Worm (Caenorhabditis elegans) whole organism, early embryonic: Measurements from ENCODE around the gene col-39.

Experiments
- B0310.2 ChIP-seq: sonication (generic microtip); optimal IDR thresholded peaks from 2 replicates; lab custom pipeline; 2016; ENCODE audit warnings: mild to moderate bottlenecking, missing genetic modification characterization, missing compliant biosample characterization
- F13C5.2 ChIP-seq: sonication (generic microtip); optimal IDR thresholded peaks from 2 replicates; lab custom pipeline; 2017; ENCODE audit warnings: mild to moderate bottlenecking, missing genetic modification characterization, inconsistent platforms, missing compliant biosample characterization
- aly-1 ChIP-seq: sonication (generic microtip); optimal IDR thresholded peaks from 2 replicates; lab custom pipeline; 2016; ENCODE audit warnings: missing genetic modification characterization, missing compliant biosample characterization
- ama-1 ChIP-seq: fragments of 150-350 bp; optimal IDR thresholded peaks from 2 replicates; lab custom pipeline; 2014
- ceh-13 ChIP-seq: fragments of 200-800 bp; sonication (Bioruptor generic); optimal IDR thresholded peaks from 2 replicates; lab custom pipeline; 2018; ENCODE audit warnings: mild to moderate bottlenecking, missing genetic modification characterization, missing compliant biosample characterization
- ceh-36 ChIP-seq: sonication (generic microtip); optimal IDR thresholded peaks from 2 replicates; lab custom pipeline; 2016; ENCODE audit warnings: missing genetic modification characterization, inconsistent platforms, missing compliant biosample characterization
- ets-7 ChIP-seq: sonication (generic microtip); optimal IDR thresholded peaks from 2 replicates; lab custom pipeline; 2016; ENCODE audit warnings: missing genotype, missing genetic modification characterization, missing compliant biosample characterization
- flt-1 ChIP-seq: fragments of 200-800 bp; sonication (Bioruptor generic); IDR thresholded peaks from 2 replicates; pipeline ENCODE4 v1.3.6; 2022; ENCODE audit warnings: missing genetic modification characterization, missing compliant biosample characterization
- hmbx-1 ChIP-seq: sonication (generic microtip); optimal IDR thresholded peaks from 2 replicates; lab custom pipeline; 2016; ENCODE audit warnings: mild to moderate bottlenecking, missing genetic modification characterization, missing compliant biosample characterization
- hmg-4 ChIP-seq: fragments of 200-800 bp; sonication (Bioruptor generic); optimal IDR thresholded peaks from 2 replicates; lab custom pipeline; 2018; ENCODE audit warnings: mild to moderate bottlenecking, missing genetic modification characterization, missing compliant biosample characterization
- hnd-1 ChIP-seq: sonication (generic microtip); optimal IDR thresholded peaks from 2 replicates; lab custom pipeline; 2016; ENCODE audit warnings: missing genetic modification characterization, missing compliant biosample characterization
- pes-1 ChIP-seq: fragments of 200-800 bp; sonication (Bioruptor generic); IDR thresholded peaks from 2 replicates; pipeline ENCODE4 v1.3.6; 2022; ENCODE audit warnings: missing genetic modification reagents, missing genetic modification characterization, missing compliant biosample characterization
- scrt-1 ChIP-seq: fragments of 200-800 bp; sonication (Bioruptor generic); IDR thresholded peaks from 2 replicates; pipeline ENCODE4 v1.3.6; 2022; ENCODE audit warnings: missing genetic modification characterization, missing compliant biosample characterization
- sea-1 ChIP-seq: fragments of 200-800 bp; sonication (Bioruptor generic); conservative IDR thresholded peaks from 2 replicates; pipeline ENCODE4 v1.3.6; 2022; ENCODE audit warnings: missing genetic modification characterization, missing compliant biosample characterization
- tbx-11 ChIP-seq: fragments of 200-800 bp; sonication (Bioruptor generic); IDR thresholded peaks from 2 replicates; pipeline ENCODE4 v1.3.6; 2022; ENCODE audit warnings: missing genetic modification characterization, missing compliant biosample characterization
- tbx-37 ChIP-seq: fragments of 200-800 bp; sonication (Bioruptor generic); conservative IDR thresholded peaks from 2 replicates; pipeline ENCODE4 v1.3.6; 2022; ENCODE audit warnings: missing genetic modification reagents, missing genetic modification characterization, missing compliant biosample characterization
- tra-4 ChIP-seq: sonication (generic microtip); optimal IDR thresholded peaks from 2 replicates; lab custom pipeline; 2017; ENCODE audit warnings: missing genetic modification characterization, missing compliant biosample characterization

col-39 gene

ce11 chrII:10706901-10707300 lies 2.2 kb downstream of the col-39 start, which contains the start of gene col-80:
col-80 (plus strand) TSS chrII:10707201.
- TF ChIP-seq tbx-11 (GFP tag; lab: Robert Waterston, UW): no peak
- TF ChIP-seq hnd-1 (tag; lab: Kevin White, UChicago): no peak
- TF ChIP-seq ama-1 (lab: Kevin White, UChicago): no peak
- no peak for TF ChIP-seq scrt-1
- TF ChIP-seq hmg-4 (GFP tag; lab: Kevin White, UChicago): no peak
- TF ChIP-seq sea-1 (GFP tag; lab: Robert Waterston, UW): no peak
- TF ChIP-seq tbx-37 (GFP tag; lab: Robert Waterston, UW): no peak
- TF ChIP-seq ceh-13 (GFP tag; lab: Kevin White, UChicago): no peak
- TF ChIP-seq B0310.2 (tag; lab: Kevin White, UChicago): no peak
- TF ChIP-seq flt-1 (GFP tag; lab: Robert Waterston, UW): no peak
- TF ChIP-seq tra-4: no peak
- TF ChIP-seq ets-7: no peak
- no peak for TF ChIP-seq pes-1 (GFP tag; lab: Robert Waterston, UW)
- no peak for TF ChIP-seq ceh-36 (tag; lab: Kevin White, UChicago)
- TF ChIP-seq F13C5.2 (tag; lab: Kevin White, UChicago): no peak
- no peak for TF ChIP-seq aly-1 (tag; lab: Kevin White, UChicago)

- TF ChIP-seq tbx-37 (GFP tag; lab: Robert Waterston, UW): no peak
- no peak for TF ChIP-seq ama-1 (lab: Kevin White, UChicago)
- TF ChIP-seq hmbx-1 (tag; lab: Kevin White, UChicago): no peak
- TF ChIP-seq F13C5.2 (tag; lab: Kevin White, UChicago): no peak
- no peak for TF ChIP-seq aly-1 (tag; lab: Kevin White, UChicago)
- no peak for TF ChIP-seq pes-1 (GFP tag; lab: Robert Waterston, UW)
- no peak for TF ChIP-seq ceh-13 (GFP tag; lab: Kevin White, UChicago)
- no peak for TF ChIP-seq tra-4
- no peak for TF ChIP-seq ets-7
- no peak for TF ChIP-seq tbx-11 (GFP tag; lab: Robert Waterston, UW)
- TF ChIP-seq ceh-36 (tag; lab: Kevin White, UChicago): no peak
- no peak for TF ChIP-seq sea-1 (GFP tag; lab: Robert Waterston, UW)
- no peak for TF ChIP-seq scrt-1
- TF ChIP-seq hmg-4 (GFP tag; lab: Kevin White, UChicago): no peak
Measured at ce11 chrII:10707439-10708096, 2.9 kb downstream of the col-39 start.

- no peak for TF ChIP-seq B0310.2 (tag; lab: Kevin White, UChicago)
- no peak for TF ChIP-seq hnd-1 (tag; lab: Kevin White, UChicago)
- no peak for TF ChIP-seq tbx-11 (GFP tag; lab: Robert Waterston, UW)
- TF ChIP-seq hmbx-1 (tag; lab: Kevin White, UChicago): no peak
- no peak for TF ChIP-seq ceh-13 (GFP tag; lab: Kevin White, UChicago)
- no peak for TF ChIP-seq sea-1 (GFP tag; lab: Robert Waterston, UW)
- no peak for TF ChIP-seq ceh-36 (tag; lab: Kevin White, UChicago)
- no peak for TF ChIP-seq pes-1 (GFP tag; lab: Robert Waterston, UW)
- no peak for TF ChIP-seq aly-1 (tag; lab: Kevin White, UChicago)
- TF ChIP-seq ets-7: no peak
- TF ChIP-seq tra-4: no peak
Measured at ce11 chrII:10708660-10709059, 3.9 kb downstream of the col-39 start, which contains the start of gene bli-1. bli-1 (plus strand) TSS chrII:10708960.

- TF ChIP-seq tbx-11 (GFP tag; lab: Robert Waterston, UW) (no peak), sea-1 (GFP tag; lab: Robert Waterston, UW) (no peak), hmbx-1 (tag; lab: Kevin White, UChicago) (no peak), aly-1 (tag; lab: Kevin White, UChicago) (no peak), tra-4 (no peak), F13C5.2 (tag; lab: Kevin White, UChicago) (no peak), tbx-37 (GFP tag; lab: Robert Waterston, UW) (no peak; the same call in 1 of the 2 replicates), scrt-1 (no peak), ceh-13 (GFP tag; lab: Kevin White, UChicago) (no peak), ets-7 (no peak), B0310.2 (tag; lab: Kevin White, UChicago) (no peak), hmg-4 (GFP tag; lab: Kevin White, UChicago) (no peak), pes-1 (GFP tag; lab: Robert Waterston, UW) (no peak), ama-1 (lab: Kevin White, UChicago) (no peak), hnd-1 (tag; lab: Kevin White, UChicago) (no peak), flt-1 (GFP tag; lab: Robert Waterston, UW) (no peak), ceh-36 (tag; lab: Kevin White, UChicago) (no peak)
Measured at ce11 chrII:10714262-10714933, 9.7 kb downstream of the col-39 start, which contains the start of the genes dph-2 and C09G5.7. dph-2 (minus strand) TSS chrII:10714297. C09G5.7 (plus strand) TSS chrII:10714883.

- TF ChIP-seq F13C5.2 (tag; lab: Kevin White, UChicago) (no peak), ceh-13 (GFP tag; lab: Kevin White, UChicago) (no peak), ama-1 (lab: Kevin White, UChicago) (no peak)
Measured at ce11 chrII:10717124-10717523, 12.4 kb downstream of the col-39 start, which contains the start of gene C09G5.13. C09G5.13 (plus strand) TSS chrII:10717424.

ce11 chrII:10719931-10720330 lies 15.2 kb downstream of the col-39 start, which contains the start of gene mks-5:
mks-5 (plus strand) TSS chrII:10720231.
- TF ChIP-seq flt-1 (GFP tag; lab: Robert Waterston, UW) (no peak), ceh-13 (GFP tag; lab: Kevin White, UChicago) (no peak), hmg-4 (GFP tag; lab: Kevin White, UChicago) (no peak), aly-1 (tag; lab: Kevin White, UChicago) (no peak), ceh-36 (tag; lab: Kevin White, UChicago) (no peak), tbx-11 (GFP tag; lab: Robert Waterston, UW) (no peak), hnd-1 (tag; lab: Kevin White, UChicago) (no peak), tbx-37 (GFP tag; lab: Robert Waterston, UW) (no peak)
